Worm (Caenorhabditis elegans) whole organism, midembryonic: ENCODE measurements around the gene F44A2.5.

Source experiments
- T22C8.4 ChIP-seq: fragments of 200-800 bp; sonication (Bioruptor generic); IDR thresholded peaks from 2 replicates; pipeline ENCODE4 v1.3.6; 2022; ENCODE audit warnings: missing genetic modification characterization, missing compliant biosample characterization
- tab-1 ChIP-seq: fragments of 200-800 bp; sonication (Bioruptor generic); IDR thresholded peaks from 2 replicates; pipeline ENCODE4 v1.3.6; 2022; ENCODE audit warnings: missing genetic modification characterization, missing compliant biosample characterization
- ztf-23 ChIP-seq: fragments of 200-800 bp; sonication (Bioruptor generic); IDR thresholded peaks from 2 replicates; pipeline ENCODE4 v1.3.6; 2022; ENCODE audit warnings: missing genetic modification reagents, missing genetic modification characterization, missing compliant biosample characterization
- ztf-29 ChIP-seq: fragments of 200-800 bp; sonication (Bioruptor generic); IDR thresholded peaks from 2 replicates; pipeline ENCODE4 v1.3.6; 2022; ENCODE audit warnings: missing genetic modification reagents, missing genetic modification characterization, missing compliant biosample characterization

DNA sequence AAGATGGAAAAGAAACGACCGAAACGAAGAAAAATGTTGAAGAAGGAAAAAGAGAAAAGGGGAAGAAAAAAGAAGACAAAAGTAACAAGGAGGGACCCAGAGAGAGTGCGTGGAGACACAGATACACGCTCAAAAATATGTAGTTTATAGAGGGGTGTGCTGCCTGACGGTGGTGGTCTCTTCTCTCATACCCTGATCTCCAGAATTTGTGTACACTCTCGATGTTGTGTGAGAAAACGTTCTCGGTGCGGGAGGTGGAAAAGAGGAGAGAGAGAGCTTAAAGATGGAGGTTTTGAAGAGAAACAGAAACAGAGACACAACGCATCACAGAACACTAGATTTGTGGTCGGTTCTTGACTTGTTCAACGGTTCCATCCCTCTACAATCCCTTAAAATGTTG, 23.8 kb upstream of the F44A2.5 start:
- TF ChIP-seq ztf-23 (no peak), T22C8.4 (no peak), tab-1 (GFP tag; lab: Robert Waterston, UW) (no peak), ztf-29 (no peak)
